Worm (Caenorhabditis elegans) whole organism, early embryonic: ENCODE measurements around the gene Y70G10A.4.

ENCODE experiments used
- aly-1 ChIP-seq: sonication (generic microtip); optimal IDR thresholded peaks from 2 replicates; lab custom pipeline; 2016; ENCODE audit warnings: missing genetic modification characterization, missing compliant biosample characterization
- hmbx-1 ChIP-seq: sonication (generic microtip); optimal IDR thresholded peaks from 2 replicates; lab custom pipeline; 2016; ENCODE audit warnings: mild to moderate bottlenecking, missing genetic modification characterization, missing compliant biosample characterization
- scrt-1 ChIP-seq: fragments of 200-800 bp; sonication (Bioruptor generic); IDR thresholded peaks from 2 replicates; pipeline ENCODE4 v1.3.6; 2022; ENCODE audit warnings: missing genetic modification characterization, missing compliant biosample characterization
- sea-1 ChIP-seq: fragments of 200-800 bp; sonication (Bioruptor generic); conservative IDR thresholded peaks from 2 replicates; pipeline ENCODE4 v1.3.6; 2022; ENCODE audit warnings: missing genetic modification characterization, missing compliant biosample characterization

DNA sequence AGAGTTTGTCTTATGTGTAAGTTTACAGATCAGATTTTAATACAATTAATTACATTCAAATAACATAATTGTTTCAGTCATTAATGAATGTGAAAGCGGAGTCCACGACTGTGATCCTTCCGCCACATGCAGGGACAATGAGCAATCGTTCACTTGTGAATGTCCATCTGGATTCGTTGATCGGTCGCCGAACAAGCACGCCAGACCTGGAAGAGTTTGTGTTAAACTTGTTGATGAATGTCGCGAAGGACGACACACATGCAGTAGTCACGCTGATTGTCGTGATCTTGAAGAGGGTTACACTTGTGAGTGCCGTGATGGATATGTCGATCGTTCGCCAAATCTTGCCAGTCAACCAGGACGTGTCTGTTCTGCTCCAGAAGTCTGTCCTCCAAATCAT lies 43.4 kb upstream of the Y70G10A.4 start:
- TF ChIP-seq sea-1 (GFP tag; lab: Robert Waterston, UW) (no peak), hmbx-1 (tag; lab: Kevin White, UChicago) (no peak), aly-1 (no peak), scrt-1 (GFP tag; lab: Robert Waterston, UW) (no peak)
